Fruit fly (Drosophila melanogaster): ENCODE measurements around the gene Axn.

DNA sequence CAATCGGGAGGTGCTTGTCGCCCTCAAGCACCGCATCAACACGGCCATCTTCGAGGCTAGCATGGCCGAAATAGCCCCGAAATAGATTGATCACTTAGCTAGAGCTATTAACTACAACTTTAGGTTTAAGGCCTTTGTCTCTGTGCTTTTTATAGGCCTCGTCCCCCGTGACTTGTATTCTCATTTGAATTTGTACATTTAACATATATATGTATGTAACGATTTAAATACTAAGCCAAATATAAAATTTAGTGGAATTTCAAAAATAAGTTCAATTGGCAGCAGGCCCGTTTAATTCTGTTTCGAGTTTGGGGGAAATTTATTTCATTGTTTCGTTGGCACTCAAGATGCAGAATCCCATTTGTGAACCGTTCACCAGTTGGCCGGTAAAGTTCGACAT is 23.1 kb upstream of the Axn start, which contains the start of gene CG34298:
- no peak for TF ChIP-seq zen2 (GFP tag; IDR thresholded peaks at IDR 0.05; ENCODE audit: partially characterized antibody)
- TF ChIP-seq CG9797 (GFP tag; optimal IDR thresholded peaks at IDR 0.05): no peak
- no peak for TF ChIP-seq CG16813 (GFP tag; IDR thresholded peaks at IDR 0.05; ENCODE audit: partially characterized antibody)
- TF ChIP-seq CG12219 (GFP tag; optimal IDR thresholded peaks at IDR 0.05): no peak
- no peak for TF ChIP-seq Hmx (GFP tag; optimal IDR thresholded peaks at IDR 0.05)
- no peak for TF ChIP-seq sqz (GFP tag; optimal IDR thresholded peaks at IDR 0.05)
- TF ChIP-seq CG12299 (tag; optimal IDR thresholded peaks at IDR 0.05): no peak
- TF ChIP-seq lbe (GFP tag; optimal IDR thresholded peaks at IDR 0.05): no peak
- no peak for TF ChIP-seq CG11695 (GFP tag; IDR thresholded peaks at IDR 0.05)

Measured in whole organism, embryonic.